Worm (Caenorhabditis elegans) whole organism, L4 larva: Measurements from ENCODE around the gene rpl-29.

Experiments
- D1046.2 ChIP-seq: fragments of 200-800 bp; sonication (Bioruptor generic); IDR thresholded peaks from 2 replicates; pipeline ENCODE4 v1.3.6; 2022; ENCODE audit warnings: missing genetic modification characterization, missing compliant biosample characterization
- F49E8.2 ChIP-seq: sonication (generic microtip); optimal IDR thresholded peaks from 2 replicates; lab custom pipeline; 2016; ENCODE audit warnings: missing compliant biosample characterization, mild to moderate bottlenecking, missing genetic modification characterization, borderline replicate concordance
- R02D3.7 ChIP-seq: fragments of 150-350 bp; sonication (generic microtip); optimal IDR thresholded peaks from 3 replicates; lab custom pipeline; 2014; ENCODE audit warnings: missing biosample characterization, missing genetic modification characterization
- T20F7.1 ChIP-seq: fragments of 200-800 bp; sonication (Bioruptor generic); optimal IDR thresholded peaks from 2 replicates; lab custom pipeline; 2018; ENCODE audit warnings: mild to moderate bottlenecking, missing genetic modification characterization, missing compliant biosample characterization
- Y48G9A.11 ChIP-seq: fragments of 200-800 bp; sonication (Bioruptor generic); IDR thresholded peaks from 2 replicates; pipeline ENCODE4 v1.3.6; 2022; ENCODE audit warnings: missing genetic modification reagents, missing genetic modification characterization, missing compliant biosample characterization
- aha-1 ChIP-seq: fragments of 150-350 bp; peaks from one replicate; lab custom pipeline; 2014; ENCODE audit warnings: missing biosample characterization, missing genetic modification characterization
- attf-4 ChIP-seq: sonication (generic microtip); optimal IDR thresholded peaks from 3 replicates; lab custom pipeline; 2017; ENCODE audit warnings: missing biosample characterization, missing genetic modification characterization
- ceh-20 ChIP-seq: fragments of 200-800 bp; sonication (Bioruptor generic); IDR thresholded peaks from 2 replicates; pipeline ENCODE4 v1.3.6; 2022; ENCODE audit warnings: missing genetic modification reagents, missing genetic modification characterization, missing compliant biosample characterization
- daf-16 ChIP-seq, 3 experiments: sonication (generic microtip); optimal IDR thresholded peaks; 2 replicates each; lab custom pipeline; 2016 to 2017; ENCODE audit warnings: missing genetic modification characterization in 3 of 3, missing genetic modification reagents in 3 of 3, mild to moderate bottlenecking in 2 of 3, missing compliant biosample characterization in 2 of 3, missing biosample characterization in 1 of 3, moderate library complexity in 1 of 3
- dmd-6 ChIP-seq: fragments of 200-800 bp; sonication (Bioruptor generic); IDR thresholded peaks from 2 replicates; pipeline ENCODE4 v1.3.6; 2022; ENCODE audit warnings: missing genetic modification reagents, missing genetic modification characterization, missing compliant biosample characterization
- dmd-9 ChIP-seq: fragments of 200-800 bp; sonication (Bioruptor generic); IDR thresholded peaks from 2 replicates; pipeline ENCODE4 v1.3.6; 2022; ENCODE audit warnings: missing genetic modification reagents, missing genetic modification characterization, missing compliant biosample characterization
- dve-1 ChIP-seq: sonication (generic microtip); optimal IDR thresholded peaks from 2 replicates; lab custom pipeline; 2017; ENCODE audit warnings: antibody characterized with exemption, mild to moderate bottlenecking, missing genetic modification characterization, missing compliant biosample characterization; ENCODE audit not compliant: insufficient read depth
- lin-13 ChIP-seq: fragments of 150-350 bp; optimal IDR thresholded peaks from 2 replicates; lab custom pipeline; 2014; ENCODE audit warnings: missing biosample characterization, missing genetic modification reagents, missing genetic modification characterization
- lin-39 ChIP-seq: fragments of 150-350 bp; optimal IDR thresholded peaks from 2 replicates; lab custom pipeline; 2014; ENCODE audit warnings: missing biosample characterization, missing genetic modification reagents, missing genetic modification characterization
- lsy-2 ChIP-seq, 2 experiments: fragments of 150-350 bp in 1 of 2; sonication (generic microtip) in 1 of 2; optimal IDR thresholded peaks; 2 replicates each; lab custom pipeline; 2014 to 2017; ENCODE audit warnings: missing biosample characterization in 2 of 2, missing genetic modification characterization in 2 of 2
- mdt-29 ChIP-seq: fragments of 200-800 bp; sonication (Bioruptor generic); IDR thresholded peaks from 2 replicates; pipeline ENCODE4 v1.3.6; 2022; ENCODE audit warnings: missing genetic modification reagents, missing genetic modification characterization, missing compliant biosample characterization
- mep-1 ChIP-seq: fragments of 150-350 bp; sonication (generic microtip); optimal IDR thresholded peaks from 3 replicates; lab custom pipeline; 2014; ENCODE audit warnings: missing biosample characterization, missing genetic modification characterization
- nhr-25 ChIP-seq: sonication (generic microtip); optimal IDR thresholded peaks from 2 replicates; lab custom pipeline; 2017; ENCODE audit warnings: missing genetic modification characterization, mild to moderate bottlenecking, missing compliant biosample characterization, antibody characterized with exemption, moderate library complexity, borderline replicate concordance; ENCODE audit not compliant: insufficient read depth
- nhr-28 ChIP-seq: fragments of 150-350 bp; optimal IDR thresholded peaks from 2 replicates; lab custom pipeline; 2014; ENCODE audit warnings: missing biosample characterization, missing genetic modification characterization
- php-3 ChIP-seq: fragments of 200-800 bp; sonication (Bioruptor generic); IDR thresholded peaks from 2 replicates; pipeline ENCODE4 v1.3.6; 2022; ENCODE audit warnings: missing genetic modification reagents, missing genetic modification characterization, missing compliant biosample characterization
- saeg-2 ChIP-seq: fragments of 200-800 bp; sonication (Bioruptor generic); IDR thresholded peaks from 2 replicates; pipeline ENCODE4 v1.3.6; 2022; ENCODE audit warnings: missing genetic modification reagents, missing genetic modification characterization, missing compliant biosample characterization
- sdz-12 ChIP-seq: fragments of 200-800 bp; sonication (Bioruptor generic); optimal IDR thresholded peaks from 2 replicates; lab custom pipeline; 2018; ENCODE audit warnings: mild to moderate bottlenecking, missing genetic modification characterization, missing compliant biosample characterization
- set-16 ChIP-seq: fragments of 200-800 bp; sonication (Bioruptor generic); IDR thresholded peaks from 2 replicates; pipeline ENCODE4 v1.3.6; 2022; ENCODE audit warnings: missing genetic modification reagents, missing genetic modification characterization, missing compliant biosample characterization
- skn-1 ChIP-seq: fragments of 150-350 bp; optimal IDR thresholded peaks from 2 replicates; lab custom pipeline; 2014; ENCODE audit warnings: missing biosample characterization, missing genetic modification characterization
- snpc-1.2 ChIP-seq: fragments of 200-800 bp; sonication (Bioruptor generic); IDR thresholded peaks from 2 replicates; pipeline ENCODE4 v1.3.6; 2022; ENCODE audit warnings: missing genetic modification reagents, missing genetic modification characterization, missing compliant biosample characterization
- spr-1 ChIP-seq: sonication (generic microtip); optimal IDR thresholded peaks from 2 replicates; lab custom pipeline; 2016; ENCODE audit warnings: mild to moderate bottlenecking, missing genetic modification characterization, missing compliant biosample characterization
- unc-39 ChIP-seq: sonication (generic microtip); optimal IDR thresholded peaks from 2 replicates; lab custom pipeline; 2017; ENCODE audit warnings: missing biosample characterization, missing genetic modification characterization
- unc-62 ChIP-seq, 3 experiments: fragments of 150-350 bp in 1 of 3; sonication (generic microtip); optimal IDR thresholded peaks in 2 of 3; peaks in 1 of 3; 1 replicate in 1 of 3; 2 replicates in 2 of 3; lab custom pipeline; 2014 to 2017; ENCODE audit warnings: missing biosample characterization in 3 of 3, missing genetic modification characterization in 3 of 3, missing genetic modification reagents in 3 of 3, missing genotype in 1 of 3
- zag-1 ChIP-seq: fragments of 150-350 bp; optimal IDR thresholded peaks from 2 replicates; lab custom pipeline; 2014; ENCODE audit warnings: missing biosample characterization, missing genetic modification characterization
- zfp-2 ChIP-seq: sonication (generic microtip); optimal IDR thresholded peaks from 2 replicates; lab custom pipeline; 2016; ENCODE audit warnings: mild to moderate bottlenecking, missing genetic modification characterization, missing compliant biosample characterization
- zip-2 ChIP-seq: fragments of 150-350 bp; optimal IDR thresholded peaks from 2 replicates; lab custom pipeline; 2014; ENCODE audit warnings: missing biosample characterization, missing genetic modification characterization

Gene rpl-29

DNA sequence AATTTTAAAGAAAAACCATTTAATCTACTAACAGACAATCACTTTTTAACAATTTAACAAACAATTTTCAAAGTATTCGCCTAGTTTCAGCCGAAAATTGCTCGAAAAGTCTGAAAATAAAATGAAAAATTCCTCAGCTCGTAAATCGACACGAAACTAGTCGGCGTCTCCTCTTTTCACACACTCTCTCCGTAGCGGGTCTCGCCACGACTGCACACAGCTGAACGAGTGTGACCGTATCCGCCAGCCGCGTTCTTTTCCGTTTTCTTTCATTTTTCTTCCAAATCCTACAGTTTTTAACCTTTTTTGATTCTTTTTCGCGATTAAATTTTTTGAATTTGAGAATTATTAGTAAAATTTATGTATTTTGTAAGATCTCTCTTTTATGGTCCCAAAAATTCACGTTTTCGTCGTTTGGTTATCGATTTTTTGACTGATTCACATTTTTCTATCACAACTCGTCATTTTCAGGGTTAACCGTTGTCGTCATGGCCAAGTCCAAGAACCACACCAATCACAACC lies at the start of gene rpl-29 (continued):
- TF ChIP-seq dmd-6 (GFP tag; lab: Robert Waterston, UW) = peak; percentile 65
- peak; percentile 61 for TF ChIP-seq T20F7.1 (GFP tag; lab: Kevin White, UChicago)
- TF ChIP-seq mep-1 (tag; lab: Kevin White, UChicago) = peak; percentile 91
- TF ChIP-seq nhr-25 (tag; lab: Kevin White, UChicago) = peak; percentile 65
- TF ChIP-seq dve-1 (tag; lab: Kevin White, UChicago) = peak; percentile 90
- no peak for TF ChIP-seq unc-62 (GFP tag; optimal IDR thresholded peaks at IDR 0.05 in 1 of 2; lab: Kevin White, UChicago)
- no peak for TF ChIP-seq unc-62 (tag; optimal IDR thresholded peaks at IDR 0.05; lab: Kevin White, UChicago)
- TF ChIP-seq lin-39 (tag; lab: Kevin White, UChicago) = no peak
- peak; percentile 57; the same call in 1 of the 2 replicates for TF ChIP-seq php-3 (GFP tag; lab: Robert Waterston, UW)
- TF ChIP-seq daf-16 (GFP tag; optimal IDR thresholded peaks at IDR 0.05; lab: Kevin White, UChicago) = no peak
- TF ChIP-seq daf-16 (tag; optimal IDR thresholded peaks at IDR 0.05; lab: Kevin White, UChicago) = peak; percentile 63
- no peak for TF ChIP-seq unc-39
- TF ChIP-seq lin-13 (GFP tag; lab: Kevin White, UChicago) = peak; percentile 57
- TF ChIP-seq R02D3.7 (tag; lab: Kevin White, UChicago) = peak; percentile 90
- TF ChIP-seq D1046.2 (GFP tag; lab: Robert Waterston, UW) = peak; percentile 100
- peak; percentile 43 for TF ChIP-seq spr-1

ce11 chrIV:13834394-13835129 lies 47.5 kb upstream of the rpl-29 start:
- peak; percentile 96 for TF ChIP-seq aha-1 (tag; lab: Kevin White, UChicago)
- no peak for TF ChIP-seq zfp-2

- TF ChIP-seq dmd-9 = no peak
- TF ChIP-seq sdz-12 = no peak
- TF ChIP-seq lsy-2 (tag; optimal IDR thresholded peaks at IDR 0.05; lab: Kevin White, UChicago) = no peak
- TF ChIP-seq skn-1 (tag; lab: Kevin White, UChicago) = no peak
- no peak for TF ChIP-seq mdt-29 (GFP tag; lab: Robert Waterston, UW)
These were observed 45.7 kb upstream of the rpl-29 start, which contains the start of gene H08M01.1 for ce11 chrIV:13836290-13836689. TSS of gene H08M01.1 (minus strand) at chrIV:13836390.

ce11 chrIV:13838296-13838695 lies 43.7 kb upstream of the rpl-29 start:
- TF ChIP-seq Y48G9A.11 (GFP tag; lab: Robert Waterston, UW) = no peak
- no peak for TF ChIP-seq T20F7.1 (GFP tag; lab: Kevin White, UChicago)
- TF ChIP-seq nhr-28 (tag; lab: Kevin White, UChicago) = no peak
- TF ChIP-seq zag-1 (tag; lab: Kevin White, UChicago) = no peak
- no peak for TF ChIP-seq attf-4 (tag; lab: Kevin White, UChicago)
- TF ChIP-seq saeg-2 (GFP tag; lab: Robert Waterston, UW) = no peak
- no peak for TF ChIP-seq zip-2 (tag; lab: Kevin White, UChicago)
- no peak for TF ChIP-seq ceh-20
- peak; percentile 74 for TF ChIP-seq snpc-1.2 (GFP tag; lab: Robert Waterston, UW)
- TF ChIP-seq, all 104 proteins: peak for 1

DNA sequence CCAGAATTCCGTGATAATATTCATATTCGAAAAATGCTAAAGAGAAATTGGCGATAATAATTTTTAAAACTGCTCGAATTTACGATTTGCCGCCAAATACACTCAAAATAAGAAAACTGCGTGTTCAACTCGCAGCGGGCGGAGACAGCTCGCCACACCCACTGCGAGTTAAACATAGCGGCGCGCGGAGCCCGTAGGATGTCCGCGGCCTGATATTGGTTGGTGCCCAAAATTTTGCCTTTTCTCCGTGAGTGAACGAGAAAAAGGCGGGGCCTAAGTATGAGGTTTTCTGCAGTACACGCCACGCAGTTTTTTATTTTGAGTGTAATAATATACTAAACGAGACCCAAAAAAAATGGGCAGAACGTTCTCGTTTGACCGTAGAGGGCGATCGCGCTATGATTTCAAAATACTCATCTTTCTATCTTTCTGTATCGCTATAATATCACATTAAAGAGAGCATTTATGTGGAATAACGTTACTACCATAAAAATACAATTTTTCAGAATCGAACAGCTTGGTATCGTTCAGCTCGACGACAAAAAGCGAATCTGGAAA lies 26.6 kb upstream of the rpl-29 start:
- TF ChIP-seq set-16 (0 out of 2 replicates have a peak, but pooled peaks have one; percentile 10), F49E8.2 (tag; lab: Kevin White, UChicago) (peak; percentile 36), snpc-1.2 (GFP tag; lab: Robert Waterston, UW) (peak; percentile 99)
